Worm (Caenorhabditis elegans) whole organism, mixed stage, embryonic: ENCODE data around the gene clec-6.

ENCODE experiments used
- elt-3 ChIP-seq: fragments of 150-350 bp; optimal IDR thresholded peaks from 2 replicates; lab custom pipeline; 2014; ENCODE audit warnings: missing biosample characterization, missing genetic modification characterization
- hlh-1 ChIP-seq: fragments of 150-350 bp; optimal IDR thresholded peaks from 2 replicates; lab custom pipeline; 2014; ENCODE audit warnings: missing biosample characterization, missing genetic modification reagents, missing genetic modification characterization
- lin-13 ChIP-seq: fragments of 150-350 bp; optimal IDR thresholded peaks from 2 replicates; lab custom pipeline; 2014; ENCODE audit warnings: missing biosample characterization, missing genetic modification characterization
- mab-5 ChIP-seq: fragments of 150-350 bp; optimal IDR thresholded peaks from 2 replicates; lab custom pipeline; 2014; ENCODE audit warnings: missing biosample characterization, missing genetic modification characterization
- nhr-12 ChIP-seq: fragments of 150-350 bp; optimal IDR thresholded peaks from 2 replicates; lab custom pipeline; 2014; ENCODE audit warnings: missing biosample characterization, missing genetic modification characterization
- nhr-237 ChIP-seq: fragments of 150-350 bp; optimal IDR thresholded peaks from 2 replicates; lab custom pipeline; 2014; ENCODE audit warnings: missing biosample characterization, missing genetic modification characterization
- nhr-28 ChIP-seq: fragments of 150-350 bp; optimal IDR thresholded peaks from 2 replicates; lab custom pipeline; 2014; ENCODE audit warnings: missing biosample characterization, missing genetic modification characterization
- nhr-76 ChIP-seq: sonication (generic microtip); optimal IDR thresholded peaks from 2 replicates; lab custom pipeline; 2017; ENCODE audit warnings: missing biosample characterization, missing genetic modification characterization
- snpc-4 ChIP-seq: fragments of 150-350 bp; optimal IDR thresholded peaks from 2 replicates; lab custom pipeline; 2014; ENCODE audit warnings: missing biosample characterization, missing genetic modification characterization
- sptf-1 ChIP-seq: sonication (generic microtip); optimal IDR thresholded peaks from 2 replicates; lab custom pipeline; 2017; ENCODE audit warnings: mild to moderate bottlenecking, missing genetic modification characterization, moderate library complexity, missing compliant biosample characterization
- unc-39 ChIP-seq: fragments of 150-350 bp; optimal IDR thresholded peaks from 2 replicates; lab custom pipeline; 2014; ENCODE audit warnings: missing biosample characterization, missing genetic modification characterization
- unc-62 ChIP-seq: fragments of 150-350 bp; optimal IDR thresholded peaks from 2 replicates; lab custom pipeline; 2014; ENCODE audit warnings: missing biosample characterization, missing genetic modification reagents, missing genetic modification characterization

- TF ChIP-seq nhr-237 (no peak), nhr-28 (tag; lab: Kevin White, UChicago) (no peak), elt-3 (tag; lab: Kevin White, UChicago) (no peak), nhr-76 (tag; lab: Kevin White, UChicago) (no peak), unc-39 (tag; lab: Kevin White, UChicago) (no peak), snpc-4 (no peak), lin-13 (tag; lab: Kevin White, UChicago) (no peak), mab-5 (tag; lab: Kevin White, UChicago) (no peak), hlh-1 (tag; lab: Kevin White, UChicago) (no peak), unc-62 (no peak), nhr-12 (tag; lab: Kevin White, UChicago) (no peak), sptf-1 (no peak)
Measured at ce11 chrIII:4866762-4867161, 20.5 kb downstream of the clec-6 start, which contains the start of gene C35D10.17.
